Worm (Caenorhabditis elegans) whole organism, L3 larva: Measurements from ENCODE around the gene C39F7.1.

Experiments used
- nhr-11 ChIP-seq: fragments of 150-350 bp; optimal IDR thresholded peaks from 2 replicates; lab custom pipeline; 2014; ENCODE audit warnings: missing biosample characterization, missing genetic modification characterization
- nhr-12 ChIP-seq: fragments of 150-350 bp; optimal IDR thresholded peaks from 2 replicates; lab custom pipeline; 2014; ENCODE audit warnings: missing biosample characterization, missing genetic modification characterization
- nhr-77 ChIP-seq: fragments of 150-350 bp; optimal IDR thresholded peaks from 2 replicates; lab custom pipeline; 2014; ENCODE audit warnings: missing biosample characterization, missing genetic modification characterization

ce11 chrV:1227756-1228665, 32.1 kb upstream of the C39F7.1 start:
- TF ChIP-seq nhr-77 (tag; lab: Kevin White, UChicago) (no peak), nhr-11 (tag; lab: Kevin White, UChicago) (no peak), nhr-12 (tag; lab: Kevin White, UChicago) (no peak)
